Worm (Caenorhabditis elegans) whole organism, early embryonic: ENCODE results near the gene Y39G8B.1.

ENCODE experiments used
- ama-1 ChIP-seq: fragments of 150-350 bp; optimal IDR thresholded peaks from 2 replicates; lab custom pipeline; 2014
- ceh-13 ChIP-seq: fragments of 200-800 bp; sonication (Bioruptor generic); optimal IDR thresholded peaks from 2 replicates; lab custom pipeline; 2018; ENCODE audit warnings: mild to moderate bottlenecking, missing genetic modification characterization, missing compliant biosample characterization
- hmbx-1 ChIP-seq: sonication (generic microtip); optimal IDR thresholded peaks from 2 replicates; lab custom pipeline; 2016; ENCODE audit warnings: mild to moderate bottlenecking, missing genetic modification characterization, missing compliant biosample characterization
- pes-1 ChIP-seq: fragments of 200-800 bp; sonication (Bioruptor generic); IDR thresholded peaks from 2 replicates; pipeline ENCODE4 v1.3.6; 2022; ENCODE audit warnings: missing genetic modification reagents, missing genetic modification characterization, missing compliant biosample characterization

- no peak for TF ChIP-seq ceh-13 (GFP tag; lab: Kevin White, UChicago)
- no peak for TF ChIP-seq hmbx-1 (tag; lab: Kevin White, UChicago)
- TF ChIP-seq pes-1 (GFP tag; lab: Robert Waterston, UW): no peak
- TF ChIP-seq ama-1: no peak
Measured at ce11 chrII:13982247-13982646, 8.6 kb upstream of the Y39G8B.1 start.
